Fruit fly (Drosophila melanogaster): ENCODE results near the gene sba.

DNA sequence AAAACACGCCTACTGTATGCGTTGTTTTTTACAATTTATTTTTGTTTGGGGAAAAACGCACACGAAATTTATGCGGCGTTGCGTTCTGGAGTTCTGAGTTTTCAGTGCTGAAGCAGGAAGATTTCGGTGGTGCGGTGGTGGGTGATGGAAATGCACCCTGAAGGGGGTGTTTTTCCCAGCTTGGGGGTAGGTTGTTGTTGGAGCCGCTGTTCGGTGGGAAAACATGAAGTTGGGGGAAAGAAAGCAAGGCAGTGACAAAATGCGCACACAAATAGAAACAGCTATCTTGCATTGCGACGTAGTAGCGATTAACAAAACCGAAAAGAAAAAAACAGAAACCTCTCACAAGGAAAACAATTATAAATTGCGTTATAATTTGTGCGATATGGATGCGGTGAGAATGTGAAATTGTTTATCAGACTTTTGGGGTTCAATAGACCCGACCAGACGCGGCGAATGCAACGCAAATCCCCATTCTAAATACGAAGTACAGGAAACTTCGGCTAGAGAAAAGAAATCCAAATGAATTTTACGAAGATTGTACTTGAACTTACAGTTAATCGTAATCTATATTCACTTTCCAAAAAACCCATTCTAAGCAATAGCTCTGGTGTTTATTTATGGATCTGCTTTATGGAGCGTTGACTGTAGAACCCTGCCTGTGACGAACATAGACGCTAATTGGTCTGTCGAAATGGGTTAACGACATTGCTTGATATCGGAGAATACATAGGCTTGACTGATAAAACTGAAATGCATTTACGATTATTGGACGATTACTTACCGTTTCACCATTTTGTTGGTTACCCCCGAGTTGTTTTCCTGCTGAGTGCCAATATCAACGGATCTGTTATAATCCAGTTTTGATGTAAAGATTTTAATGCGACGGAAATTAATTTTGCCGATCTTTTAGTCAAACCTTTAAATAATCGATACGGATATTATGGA is 34.2 kb downstream of the sba start:
- TF ChIP-seq cic (GFP tag; optimal IDR thresholded peaks at IDR 0.05) (no peak), cnc (optimal IDR thresholded peaks at IDR 0.05) (no peak), CG12768 (GFP tag; optimal IDR thresholded peaks at IDR 0.05) (no peak)

All from whole organism, adult.